Fruit fly (Drosophila melanogaster) Kc167 (cell line): ENCODE data around the gene Samuel.

ENCODE experiments used
- insv ChIP-seq: fragments of >200 bp; optimal IDR thresholded peaks from 3 replicates; lab custom pipeline; 2018; ENCODE audit warnings: missing external identifiers
- psq ChIP-seq: fragments of >200 bp; optimal IDR thresholded peaks from 2 replicates; lab custom pipeline; 2017; ENCODE audit warnings: missing external identifiers
- ttk ChIP-seq: sonication (Bioruptor generic); optimal IDR thresholded peaks from 2 replicates; lab custom pipeline; 2017; ENCODE audit warnings: missing external identifiers

- TF ChIP-seq insv (lab: Kevin White, UChicago) (no peak), ttk (no peak), psq (lab: Kevin White, UChicago) (no peak)
Measured at dm6 chr2L:11082025-11082424, 15.2 kb upstream of the Samuel start.
